Worm (Caenorhabditis elegans) whole organism, mixed stage, embryonic: ENCODE measurements around the gene hpo-15.

Source experiments
- elt-1 ChIP-seq: sonication (generic microtip); optimal IDR thresholded peaks from 2 replicates; lab custom pipeline; 2017; ENCODE audit warnings: missing genetic modification characterization, mild to moderate bottlenecking, missing compliant biosample characterization, antibody characterized with exemption, moderate library complexity, borderline replicate concordance; ENCODE audit not compliant: insufficient read depth
- nhr-28 ChIP-seq: fragments of 150-350 bp; optimal IDR thresholded peaks from 2 replicates; lab custom pipeline; 2014; ENCODE audit warnings: missing biosample characterization, missing genetic modification characterization
- nhr-76 ChIP-seq: sonication (generic microtip); optimal IDR thresholded peaks from 2 replicates; lab custom pipeline; 2017; ENCODE audit warnings: missing biosample characterization, missing genetic modification characterization
- pha-4 ChIP-seq: fragments of 150-350 bp; optimal IDR thresholded peaks from 2 replicates; lab custom pipeline; 2018; ENCODE audit warnings: missing biosample characterization, missing genetic modification reagents, missing genetic modification characterization
- unc-62 ChIP-seq: fragments of 150-350 bp; optimal IDR thresholded peaks from 2 replicates; lab custom pipeline; 2014; ENCODE audit warnings: missing biosample characterization, missing genetic modification reagents, missing genetic modification characterization
- zip-8 ChIP-seq: fragments of 150-350 bp; optimal IDR thresholded peaks from 2 replicates; lab custom pipeline; 2014; ENCODE audit warnings: missing biosample characterization, missing genetic modification characterization

- no peak for TF ChIP-seq pha-4 (tag; lab: Kevin White, UChicago)
- TF ChIP-seq elt-1 (tag; lab: Kevin White, UChicago) = no peak
- TF ChIP-seq unc-62 (GFP tag; lab: Kevin White, UChicago) = no peak
- TF ChIP-seq nhr-76 (tag; lab: Kevin White, UChicago) = no peak
- peak; percentile 6 for TF ChIP-seq zip-8
- TF ChIP-seq nhr-28 (tag; lab: Kevin White, UChicago) = no peak
These were observed 20.1 kb upstream of the hpo-15 start, which contains the start of gene grl-1 for ce11 chrV:5533755-5534154.
